Worm (Caenorhabditis elegans) whole organism, L1 larva: ENCODE measurements around the gene swp-1.
A peak's percentile ranks its signal among the peaks of the same experiment; 100 is the strongest.

ENCODE experiments used
- F16B12.6 ChIP-seq: fragments of 150-350 bp; optimal IDR thresholded peaks from 2 replicates; lab custom pipeline; 2014; ENCODE audit warnings: missing biosample characterization, missing genetic modification characterization
- aly-2 ChIP-seq: fragments of 150-350 bp; optimal IDR thresholded peaks from 2 replicates; lab custom pipeline; 2014; ENCODE audit warnings: missing biosample characterization, missing genetic modification characterization
- blmp-1 ChIP-seq: fragments of 150-350 bp; optimal IDR thresholded peaks from 2 replicates; lab custom pipeline; 2014; ENCODE audit warnings: missing biosample characterization, missing genetic modification characterization
- ceh-82 ChIP-seq, 3 experiments: fragments of 150-350 bp in 1 of 3; sonication (generic microtip) in 2 of 3; optimal IDR thresholded peaks; 2 replicates each; lab custom pipeline; 2014 to 2017; ENCODE audit warnings: missing biosample characterization in 3 of 3, missing genetic modification characterization in 3 of 3
- ceh-90 ChIP-seq: sonication (generic microtip); optimal IDR thresholded peaks from 2 replicates; lab custom pipeline; 2016; ENCODE audit warnings: missing genetic modification characterization, missing compliant biosample characterization
- dsc-1 ChIP-seq: sonication (generic microtip); optimal IDR thresholded peaks from 2 replicates; lab custom pipeline; 2016; ENCODE audit warnings: mild to moderate bottlenecking, missing genetic modification characterization, missing compliant biosample characterization
- efl-1 ChIP-seq, 4 experiments: fragments of 150-350 bp; optimal IDR thresholded peaks in 3 of 4; peaks in 1 of 4; 1 replicate in 1 of 4; 2 replicates in 3 of 4; lab custom pipeline; 2014; ENCODE audit warnings: missing biosample characterization in 2 of 4, missing genetic modification characterization in 2 of 4, missing genetic modification reagents in 2 of 4
- efl-3 ChIP-seq: fragments of 200-800 bp; sonication (Bioruptor generic); optimal IDR thresholded peaks from 2 replicates; lab custom pipeline; 2018; ENCODE audit warnings: mild to moderate bottlenecking, missing genetic modification characterization, missing compliant biosample characterization
- elt-2 ChIP-seq: sonication (generic microtip); optimal IDR thresholded peaks from 2 replicates; lab custom pipeline; 2016; ENCODE audit warnings: missing genetic modification characterization, mild to moderate bottlenecking, inconsistent platforms, missing compliant biosample characterization, missing genetic modification reagents
- ets-5 ChIP-seq: fragments of 200-800 bp; sonication (Bioruptor generic); IDR thresholded peaks from 2 replicates; pipeline ENCODE4 v1.3.6; 2022; ENCODE audit warnings: missing genetic modification characterization, missing compliant biosample characterization
- fkh-10 ChIP-seq: sonication (generic microtip); optimal IDR thresholded peaks from 2 replicates; lab custom pipeline; 2017; ENCODE audit warnings: missing biosample characterization, missing genetic modification reagents, missing genetic modification characterization
- fkh-8 ChIP-seq: sonication (generic microtip); optimal IDR thresholded peaks from 2 replicates; lab custom pipeline; 2016; ENCODE audit warnings: mild to moderate bottlenecking, missing genetic modification characterization, missing compliant biosample characterization
- hlh-4 ChIP-seq: sonication (generic microtip); optimal IDR thresholded peaks from 2 replicates; lab custom pipeline; 2016; ENCODE audit warnings: mild to moderate bottlenecking, missing genetic modification characterization, missing compliant biosample characterization
- hpl-2 ChIP-seq: fragments of 150-350 bp; optimal IDR thresholded peaks from 2 replicates; lab custom pipeline; 2014; ENCODE audit warnings: missing biosample characterization, missing genetic modification reagents, missing genetic modification characterization
- lin-13 ChIP-seq: fragments of 150-350 bp; optimal IDR thresholded peaks from 2 replicates; lab custom pipeline; 2014; ENCODE audit warnings: missing biosample characterization, missing genetic modification reagents, missing genetic modification characterization
- lin-14 ChIP-seq: fragments of 200-800 bp; sonication (Bioruptor generic); optimal IDR thresholded peaks from 2 replicates; lab custom pipeline; 2018; ENCODE audit warnings: mild to moderate bottlenecking, missing genetic modification characterization, moderate library complexity, missing compliant biosample characterization
- lin-15B ChIP-seq: fragments of 150-350 bp; sonication (generic microtip); optimal IDR thresholded peaks from 3 replicates; lab custom pipeline; 2014; ENCODE audit warnings: missing biosample characterization, missing genetic modification characterization
- lin-39 ChIP-seq: fragments of 150-350 bp; optimal IDR thresholded peaks from 2 replicates; lab custom pipeline; 2014; ENCODE audit warnings: missing biosample characterization, missing genetic modification reagents, missing genetic modification characterization
- lir-3 ChIP-seq: sonication (generic microtip); optimal IDR thresholded peaks from 2 replicates; lab custom pipeline; 2016; ENCODE audit warnings: mild to moderate bottlenecking, missing genetic modification characterization, moderate library complexity, missing compliant biosample characterization; ENCODE audit not compliant: poor library complexity
- mab-9 ChIP-seq: fragments of 200-800 bp; sonication (Bioruptor generic); IDR thresholded peaks from 2 replicates; pipeline ENCODE4 v1.3.6; 2022; ENCODE audit warnings: missing genetic modification reagents, missing genetic modification characterization, missing compliant biosample characterization
- nhr-11 ChIP-seq: fragments of 150-350 bp; optimal IDR thresholded peaks from 2 replicates; lab custom pipeline; 2014; ENCODE audit warnings: missing biosample characterization, missing genetic modification characterization
- nhr-12 ChIP-seq: sonication (generic microtip); optimal IDR thresholded peaks from 2 replicates; lab custom pipeline; 2017; ENCODE audit warnings: missing biosample characterization, missing genetic modification characterization
- nhr-19 ChIP-seq: fragments of 200-800 bp; sonication (Bioruptor generic); conservative IDR thresholded peaks from 2 replicates; pipeline ENCODE4 v1.3.6; 2022; ENCODE audit warnings: missing genetic modification characterization, missing compliant biosample characterization
- nhr-20 ChIP-seq: sonication (generic microtip); optimal IDR thresholded peaks from 2 replicates; lab custom pipeline; 2016; ENCODE audit warnings: mild to moderate bottlenecking, missing genetic modification characterization, missing compliant biosample characterization
- nhr-47 ChIP-seq: sonication (generic microtip); optimal IDR thresholded peaks from 2 replicates; lab custom pipeline; 2016; ENCODE audit warnings: mild to moderate bottlenecking, missing genetic modification characterization, moderate library complexity, missing compliant biosample characterization
- nhr-77 ChIP-seq: fragments of 150-350 bp; optimal IDR thresholded peaks from 2 replicates; lab custom pipeline; 2014; ENCODE audit warnings: missing biosample characterization, missing genetic modification characterization
- nhr-84 ChIP-seq: sonication (generic microtip); optimal IDR thresholded peaks from 2 replicates; lab custom pipeline; 2017; ENCODE audit warnings: missing biosample characterization, missing genetic modification characterization
- nhr-85 ChIP-seq: sonication (generic microtip); peaks from one replicate; lab custom pipeline; 2016; ENCODE audit warnings: missing genetic modification characterization, inconsistent platforms, missing compliant biosample characterization
- nhr-90 ChIP-seq: sonication (generic microtip); optimal IDR thresholded peaks from 2 replicates; lab custom pipeline; 2016; ENCODE audit warnings: mild to moderate bottlenecking, missing genetic modification characterization, missing compliant biosample characterization; ENCODE audit not compliant: poor library complexity
- pag-3 ChIP-seq: sonication (generic microtip); optimal IDR thresholded peaks from 2 replicates; lab custom pipeline; 2017; ENCODE audit warnings: missing genetic modification characterization, mild to moderate bottlenecking, missing compliant biosample characterization, antibody characterized with exemption, borderline replicate concordance; ENCODE audit not compliant: insufficient read depth
- pax-3 ChIP-seq: fragments of 200-800 bp; sonication (Bioruptor generic); optimal IDR thresholded peaks from 2 replicates; lab custom pipeline; 2018; ENCODE audit warnings: mild to moderate bottlenecking, missing genetic modification characterization, moderate library complexity, missing compliant biosample characterization
- pqm-1 ChIP-seq: sonication (generic microtip); optimal IDR thresholded peaks from 3 replicates; lab custom pipeline; 2017; ENCODE audit warnings: missing biosample characterization, missing genetic modification characterization
- rnt-1 ChIP-seq: sonication (generic microtip); optimal IDR thresholded peaks from 2 replicates; lab custom pipeline; 2016; ENCODE audit warnings: mild to moderate bottlenecking, missing genetic modification characterization, moderate library complexity, missing compliant biosample characterization
- skn-1 ChIP-seq: fragments of 150-350 bp; optimal IDR thresholded peaks from 2 replicates; lab custom pipeline; 2014; ENCODE audit warnings: missing biosample characterization, missing genetic modification characterization
- snpc-4 ChIP-seq: fragments of 150-350 bp; optimal IDR thresholded peaks from 2 replicates; lab custom pipeline; 2014; ENCODE audit warnings: missing biosample characterization, missing genetic modification characterization
- sox-4 ChIP-seq: sonication (generic microtip); optimal IDR thresholded peaks from 2 replicates; lab custom pipeline; 2016; ENCODE audit warnings: missing genetic modification characterization, missing compliant biosample characterization
- sptf-1 ChIP-seq: fragments of 150-350 bp; optimal IDR thresholded peaks from 2 replicates; lab custom pipeline; 2014; ENCODE audit warnings: missing biosample characterization, missing genetic modification characterization
- tbx-2 ChIP-seq: sonication (generic microtip); optimal IDR thresholded peaks from 2 replicates; lab custom pipeline; 2016; ENCODE audit warnings: missing genetic modification characterization, missing compliant biosample characterization
- unc-130 ChIP-seq: fragments of 150-350 bp; optimal IDR thresholded peaks from 2 replicates; lab custom pipeline; 2017; ENCODE audit warnings: missing biosample characterization, missing genetic modification characterization, inconsistent platforms
- unc-30 ChIP-seq: sonication (generic microtip); optimal IDR thresholded peaks from 2 replicates; lab custom pipeline; 2017; ENCODE audit warnings: missing biosample characterization, missing genetic modification characterization
- unc-86 ChIP-seq: sonication (generic microtip); optimal IDR thresholded peaks from 2 replicates; lab custom pipeline; 2016; ENCODE audit warnings: missing genetic modification characterization, missing compliant biosample characterization
- unc-98 ChIP-seq: fragments of 200-800 bp; sonication (Bioruptor generic); IDR thresholded peaks from 2 replicates; pipeline ENCODE4 v1.3.6; 2022; ENCODE audit warnings: missing genetic modification characterization, missing compliant biosample characterization
- vab-15 ChIP-seq: sonication (generic microtip); optimal IDR thresholded peaks from 2 replicates; lab custom pipeline; 2017; ENCODE audit warnings: missing genotype, mild to moderate bottlenecking, missing genetic modification characterization, missing compliant biosample characterization
- xbp-1 ChIP-seq: sonication (generic microtip); optimal IDR thresholded peaks from 2 replicates; lab custom pipeline; 2016; ENCODE audit warnings: missing genetic modification characterization, missing compliant biosample characterization
- ztf-11 ChIP-seq, 2 experiments: sonication (generic microtip); optimal IDR thresholded peaks; 2 replicates each; lab custom pipeline; 2016 to 2017; ENCODE audit warnings: missing genetic modification characterization in 2 of 2, missing biosample characterization in 1 of 2, missing compliant biosample characterization in 1 of 2
- ztf-4 ChIP-seq: fragments of 150-350 bp; optimal IDR thresholded peaks from 2 replicates; lab custom pipeline; 2014; ENCODE audit warnings: missing biosample characterization, missing genetic modification characterization

swp-1 gene

ce11 chrIII:5721888-5722287 is 16.6 kb upstream of the swp-1 start (continued):
- TF ChIP-seq unc-30 (tag; lab: Kevin White, UChicago) (no peak), lir-3 (tag; lab: Kevin White, UChicago) (peak; percentile 94), dsc-1 (peak; percentile 92), lin-15B (tag; lab: Kevin White, UChicago) (peak; percentile 4), tbx-2 (tag; lab: Kevin White, UChicago) (peak; percentile 87), ceh-82 (tag; optimal IDR thresholded peaks at IDR 0.05; lab: Kevin White, UChicago) (peak; percentile 45 to 66 (median 60)), nhr-90 (tag; lab: Kevin White, UChicago) (peak; percentile 93), hpl-2 (no peak), skn-1 (tag; lab: Kevin White, UChicago) (peak; percentile 52), unc-86 (tag; lab: Kevin White, UChicago) (peak; percentile 55), efl-1 (optimal IDR thresholded peaks at IDR 0.05; lab: Kevin White, UChicago) (peak; percentile 91 to 93), efl-1 (GFP tag; optimal IDR thresholded peaks at IDR 0.05 in 1 of 2; lab: Kevin White, UChicago) (peak; percentile 90 to 99), nhr-20 (tag; lab: Kevin White, UChicago) (peak; percentile 85), F16B12.6 (tag; lab: Kevin White, UChicago) (no peak), vab-15 (tag; lab: Kevin White, UChicago) (no peak), aly-2 (tag; lab: Kevin White, UChicago) (no peak), unc-98 (GFP tag; lab: Robert Waterston, UW) (no peak; the same call in 1 of the 2 replicates), unc-130 (peak; percentile 71), ets-5 (GFP tag; lab: Robert Waterston, UW) (no peak), lin-39 (peak; percentile 34), snpc-4 (no peak), blmp-1 (tag; lab: Kevin White, UChicago) (no peak), sptf-1 (tag; lab: Kevin White, UChicago) (no peak), nhr-12 (tag; lab: Kevin White, UChicago) (no peak), pqm-1 (tag; lab: Kevin White, UChicago) (no peak), mab-9 (peak; percentile 60), ceh-90 (tag; lab: Kevin White, UChicago) (peak; percentile 94), nhr-77 (tag; lab: Kevin White, UChicago) (peak; percentile 22), rnt-1 (tag; lab: Kevin White, UChicago) (peak; percentile 98), pag-3 (tag; lab: Kevin White, UChicago) (peak; percentile 69), pax-3 (tag; lab: Kevin White, UChicago) (peak; percentile 86), hlh-4 (tag; lab: Kevin White, UChicago) (peak; percentile 13), xbp-1 (tag; lab: Kevin White, UChicago) (peak; percentile 85), ztf-4 (tag; lab: Kevin White, UChicago) (peak; percentile 69), fkh-10 (GFP tag; lab: Kevin White, UChicago) (peak; percentile 34)

ce11 chrIII:5721488-5721887 is 16.2 kb upstream of the swp-1 start:
- TF ChIP-seq blmp-1 (tag; lab: Kevin White, UChicago): peak; percentile 21
- no peak for TF ChIP-seq ceh-82 (tag; optimal IDR thresholded peaks at IDR 0.05; lab: Kevin White, UChicago)
- no peak for TF ChIP-seq nhr-84
- TF ChIP-seq, all 84 proteins: peak for 1

ce11 chrIII:5720266-5721019 is 15.1 kb upstream of the swp-1 start:
- no peak for TF ChIP-seq lin-13 (GFP tag; lab: Kevin White, UChicago)
- TF ChIP-seq xbp-1 (tag; lab: Kevin White, UChicago): no peak
- TF ChIP-seq ztf-11 (tag; optimal IDR thresholded peaks at IDR 0.05; lab: Kevin White, UChicago): peak in 1 of 2 experiments; percentile 27
- TF ChIP-seq nhr-11 (tag; lab: Kevin White, UChicago): no peak
- no peak for TF ChIP-seq efl-3 (GFP tag; lab: Kevin White, UChicago)
- no peak for TF ChIP-seq nhr-90 (tag; lab: Kevin White, UChicago)
- TF ChIP-seq nhr-84: no peak
- TF ChIP-seq nhr-85 (tag; lab: Kevin White, UChicago): peak; percentile 53
- no peak for TF ChIP-seq sox-4 (tag; lab: Kevin White, UChicago)
- TF ChIP-seq efl-1 (optimal IDR thresholded peaks at IDR 0.05; lab: Kevin White, UChicago): no peak
- peak in 1 of 2 experiments; percentile 60 for TF ChIP-seq efl-1 (GFP tag; optimal IDR thresholded peaks at IDR 0.05 in 1 of 2; lab: Kevin White, UChicago)
- TF ChIP-seq nhr-19 (GFP tag; lab: Robert Waterston, UW): no peak
- no peak for TF ChIP-seq lin-39
- no peak for TF ChIP-seq lin-15B (tag; lab: Kevin White, UChicago)
- TF ChIP-seq nhr-47 (tag; lab: Kevin White, UChicago): no peak
- TF ChIP-seq hpl-2: no peak
- peak; percentile 54 for TF ChIP-seq lin-14 (GFP tag; lab: Kevin White, UChicago)
- no peak for TF ChIP-seq nhr-20 (tag; lab: Kevin White, UChicago)
- TF ChIP-seq elt-2 (tag; lab: Kevin White, UChicago): no peak
- TF ChIP-seq fkh-8: no peak
- no peak for TF ChIP-seq dsc-1
